Fruit fly (Drosophila melanogaster): Measurements from ENCODE around the gene CG7714.

DNA sequence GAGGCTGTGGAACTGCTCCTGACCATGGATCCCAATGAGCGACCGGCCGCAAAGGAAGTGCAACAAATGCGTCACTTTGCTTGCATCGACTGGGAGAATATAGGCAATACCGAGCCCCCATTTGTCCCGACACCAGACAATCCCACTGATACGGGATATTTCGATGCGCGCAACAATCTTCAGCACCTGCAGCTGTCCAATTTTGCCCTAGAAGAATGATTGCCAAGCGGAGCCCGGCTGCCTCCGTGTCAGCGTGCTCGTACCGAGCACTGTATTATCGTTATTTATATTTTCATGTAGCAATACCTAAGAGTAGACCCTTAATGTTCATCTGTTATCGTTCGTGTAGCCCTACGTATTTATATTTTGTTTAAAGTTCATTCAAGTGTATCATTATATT lies 23.6 kb upstream of the CG7714 start:
- TF ChIP-seq Sin3A (optimal IDR thresholded peaks at IDR 0.05) (no peak), Myc (optimal IDR thresholded peaks at IDR 0.05) (no peak), psq (optimal IDR thresholded peaks at IDR 0.05) (no peak), h (optimal IDR thresholded peaks at IDR 0.05) (no peak), ttk (optimal IDR thresholded peaks at IDR 0.05) (no peak), insv (optimal IDR thresholded peaks at IDR 0.05) (no peak)

All from Kc167 (cell line).